Fruit fly (Drosophila melanogaster) whole organism, pupa: ENCODE results near the gene salr.

Source experiments
- CG10348 ChIP-seq: fragments of 200-800 bp; sonication (Bioruptor generic); IDR thresholded peaks from 2 replicates; pipeline ENCODE4 v1.3.6; 2022; ENCODE audit warnings: missing biosample characterization, missing genetic modification characterization
- CG12605 ChIP-seq: fragments of 200-800 bp; sonication (Bioruptor generic); IDR thresholded peaks from 2 replicates; pipeline ENCODE4 v1.3.6; 2022; ENCODE audit warnings: missing biosample characterization, missing genetic modification characterization
- CG13204 ChIP-seq: fragments of 200-800 bp; sonication (Bioruptor generic); optimal IDR thresholded peaks from 2 replicates; lab custom pipeline; 2018; ENCODE audit warnings: missing biosample characterization, mild to moderate bottlenecking, missing genetic modification characterization, moderate library complexity
- CG14655 ChIP-seq: fragments of 200-800 bp; sonication (Bioruptor generic); optimal IDR thresholded peaks from 3 replicates; lab custom pipeline; 2017; ENCODE audit warnings: mild to moderate bottlenecking, missing biosample characterization, missing genetic modification reagents, missing genetic modification characterization
- CG15710 ChIP-seq: fragments of 200-800 bp; sonication (Bioruptor generic); optimal IDR thresholded peaks from 2 replicates; lab custom pipeline; 2018; ENCODE audit warnings: missing biosample characterization, mild to moderate bottlenecking, missing genetic modification characterization, moderate library complexity
- CG17806 ChIP-seq: fragments of 200-800 bp; sonication (Bioruptor generic); optimal IDR thresholded peaks from 2 replicates; lab custom pipeline; 2018; ENCODE audit warnings: missing biosample characterization, mild to moderate bottlenecking, missing genetic modification characterization, moderate library complexity
- CG32121 ChIP-seq: fragments of 200-800 bp; sonication (Bioruptor generic); IDR thresholded peaks from 2 replicates; pipeline ENCODE4 v1.3.6; 2022; ENCODE audit warnings: missing biosample characterization, missing genetic modification characterization
- CG34367 ChIP-seq: fragments of 200-800 bp; sonication (Bioruptor generic); optimal IDR thresholded peaks from 2 replicates; lab custom pipeline; 2018; ENCODE audit warnings: missing biosample characterization, mild to moderate bottlenecking, missing genetic modification characterization
- CG4496 ChIP-seq: fragments of 200-800 bp; sonication (Bioruptor generic); IDR thresholded peaks from 3 replicates; pipeline ENCODE4 v1.3.6; 2022; ENCODE audit warnings: missing biosample characterization, missing genetic modification characterization
- CG8159 ChIP-seq: fragments of 200-800 bp; sonication (Bioruptor generic); optimal IDR thresholded peaks from 3 replicates; lab custom pipeline; 2018; ENCODE audit warnings: missing biosample characterization, mild to moderate bottlenecking, missing genetic modification characterization, moderate library complexity
- CG8301 ChIP-seq: fragments of 200-800 bp; sonication (Bioruptor generic); optimal IDR thresholded peaks from 2 replicates; lab custom pipeline; 2018; ENCODE audit warnings: missing biosample characterization, mild to moderate bottlenecking, missing genetic modification characterization
- CG9948 ChIP-seq: fragments of 200-800 bp; sonication (Bioruptor generic); optimal IDR thresholded peaks from 2 replicates; lab custom pipeline; 2018; ENCODE audit warnings: missing biosample characterization, mild to moderate bottlenecking, missing genetic modification characterization, moderate library complexity
- D1 ChIP-seq: fragments of 200-800 bp; sonication (Bioruptor generic); optimal IDR thresholded peaks from 2 replicates; lab custom pipeline; 2018; ENCODE audit warnings: missing biosample characterization, mild to moderate bottlenecking, missing genetic modification characterization, moderate library complexity
- EcR ChIP-seq: fragments of 200-800 bp; sonication (Bioruptor generic); optimal IDR thresholded peaks from 3 replicates; lab custom pipeline; 2019; ENCODE audit warnings: missing biosample characterization, missing genetic modification characterization, mild to moderate bottlenecking, moderate library complexity, missing genetic modification reagents
- Ets98B ChIP-seq: fragments of 200-800 bp; sonication (Bioruptor generic); IDR thresholded peaks from 2 replicates; pipeline ENCODE4 v1.3.6; 2022; ENCODE audit warnings: missing biosample characterization, missing genetic modification characterization
- Pif1A ChIP-seq: fragments of 200-800 bp; sonication (Bioruptor generic); optimal IDR thresholded peaks from 3 replicates; lab custom pipeline; 2016; ENCODE audit warnings: missing biosample characterization, missing genetic modification characterization
- Pif1B ChIP-seq: fragments of 200-800 bp; sonication (Bioruptor generic); optimal IDR thresholded peaks from 3 replicates; lab custom pipeline; 2016; ENCODE audit warnings: missing biosample characterization, missing genetic modification characterization
- Snoo ChIP-seq: fragments of 200-800 bp; sonication (Bioruptor generic); optimal IDR thresholded peaks from 3 replicates; lab custom pipeline; 2017; ENCODE audit warnings: missing biosample characterization, mild to moderate bottlenecking, missing genetic modification characterization, inconsistent platforms
- fd96Ca ChIP-seq: fragments of 200-800 bp; sonication (Bioruptor generic); IDR thresholded peaks from 3 replicates; pipeline ENCODE4 v1.3.6; 2022; ENCODE audit warnings: missing biosample characterization, missing genetic modification characterization
- gl ChIP-seq: fragments of 200-800 bp; sonication (Bioruptor generic); optimal IDR thresholded peaks from 2 replicates; lab custom pipeline; 2018; ENCODE audit warnings: missing biosample characterization, mild to moderate bottlenecking, missing genetic modification characterization
- rn ChIP-seq: fragments of 200-800 bp; sonication (Bioruptor generic); IDR thresholded peaks from 2 replicates; pipeline ENCODE4 v1.3.6; 2022; ENCODE audit warnings: missing biosample characterization, missing genetic modification characterization

The salr gene

DNA sequence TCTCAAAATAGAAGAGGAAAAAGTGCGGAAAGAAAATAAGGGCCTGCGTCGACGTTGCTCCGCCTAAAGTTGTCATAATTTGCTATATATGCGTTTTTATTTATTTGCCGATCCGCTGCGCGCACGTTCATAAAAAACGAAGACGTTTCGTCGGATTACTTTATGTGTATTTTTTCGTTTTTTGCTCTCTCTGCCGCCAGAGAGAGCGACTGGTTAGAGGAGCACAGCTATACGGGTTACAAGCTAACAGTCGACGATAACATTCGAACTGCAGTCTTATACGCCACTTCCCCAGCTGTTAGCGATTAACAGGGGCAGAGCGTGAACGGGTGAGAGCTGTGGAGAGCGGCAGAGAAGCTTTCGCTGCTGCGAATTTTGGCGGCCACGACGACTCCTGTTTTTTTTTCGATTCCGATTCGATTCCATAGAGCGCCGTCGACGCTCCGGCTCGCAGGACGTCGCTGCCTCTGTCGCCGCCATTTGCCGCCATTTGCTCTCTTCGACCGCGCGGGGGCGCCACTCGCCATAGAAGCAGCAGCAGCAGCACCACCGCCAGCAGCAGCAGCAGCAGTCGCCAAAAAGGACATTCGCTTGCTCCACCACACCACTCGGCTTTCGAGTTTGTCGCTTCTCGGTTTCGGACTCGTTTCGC, at the start of gene salr:
TSS of gene salr (plus strand) at position 426 of the 652 bp plus-strand sequence.
- TF ChIP-seq Pif1A (GFP tag; lab: Kevin White, UChicago) (peak; percentile 69), EcR (GFP tag; lab: Kevin White, UChicago) (no peak), Snoo (peak; percentile 64), rn (GFP tag; lab: Robert Waterston, UW) (peak; percentile 73; the same call in 1 of the 2 replicates), gl (tag; lab: Kevin White, UChicago) (peak; percentile 84), CG10348 (GFP tag; lab: Robert Waterston, UW) (no peak), Ets98B (GFP tag; lab: Robert Waterston, UW) (no peak), CG13204 (GFP tag; lab: Kevin White, UChicago) (no peak), CG9948 (tag; lab: Kevin White, UChicago) (peak; percentile 47), CG32121 (GFP tag; lab: Robert Waterston, UW) (peak; percentile 45; the same call in 1 of the 2 replicates), CG8159 (tag; lab: Kevin White, UChicago) (peak; percentile 68), CG12605 (GFP tag; lab: Robert Waterston, UW) (peak; percentile 89), fd96Ca (peak; percentile 79; the same call in 2 of the 3 replicates), Pif1B (GFP tag; lab: Kevin White, UChicago) (peak; percentile 16), CG15710 (no peak), CG34367 (tag; lab: Kevin White, UChicago) (peak; percentile 58), CG8301 (tag; lab: Kevin White, UChicago) (peak; percentile 42), CG14655 (GFP tag; lab: Kevin White, UChicago) (peak; percentile 61), CG17806 (tag; lab: Kevin White, UChicago) (peak; percentile 44), CG4496 (GFP tag; lab: Robert Waterston, UW) (no peak)

DNA sequence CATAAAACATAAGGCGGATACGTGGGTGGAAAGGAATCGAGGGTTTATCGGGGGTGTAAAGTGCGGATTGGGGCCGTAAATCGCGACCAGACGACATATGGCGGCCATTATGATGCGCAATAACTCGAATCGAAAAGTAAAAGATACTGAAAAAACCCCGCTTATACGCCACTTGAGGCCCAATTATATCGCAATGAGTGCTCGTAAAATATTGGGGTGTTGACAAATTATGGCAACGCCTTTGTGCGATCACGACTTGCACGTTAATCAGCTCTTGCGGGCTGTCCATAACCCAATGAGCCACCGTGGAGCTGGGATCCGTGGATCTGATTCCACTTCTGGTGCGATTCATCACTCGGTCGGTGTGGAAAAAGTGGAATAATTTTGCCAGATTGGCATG, 48.9 kb upstream of the salr start:
- TF ChIP-seq CG13204 (GFP tag; lab: Kevin White, UChicago), result no peak
- no peak for TF ChIP-seq Snoo
- no peak for TF ChIP-seq CG17806 (tag; lab: Kevin White, UChicago)
- TF ChIP-seq EcR (GFP tag; lab: Kevin White, UChicago), result no peak
- no peak for TF ChIP-seq Pif1B (GFP tag; lab: Kevin White, UChicago)
- no peak for TF ChIP-seq Pif1A (GFP tag; lab: Kevin White, UChicago)
- no peak for TF ChIP-seq CG8301 (tag; lab: Kevin White, UChicago)
- no peak for TF ChIP-seq Ets98B (GFP tag; lab: Robert Waterston, UW)
- TF ChIP-seq CG12605 (GFP tag; lab: Robert Waterston, UW), result no peak
- TF ChIP-seq rn (GFP tag; lab: Robert Waterston, UW), result no peak
- TF ChIP-seq fd96Ca, result no peak
- no peak for TF ChIP-seq D1 (tag; lab: Kevin White, UChicago)
- TF ChIP-seq CG14655 (GFP tag; lab: Kevin White, UChicago), result no peak
- no peak for TF ChIP-seq CG15710
- TF ChIP-seq CG10348 (GFP tag; lab: Robert Waterston, UW), result no peak
- TF ChIP-seq CG8159 (tag; lab: Kevin White, UChicago), result no peak
- TF ChIP-seq CG4496 (GFP tag; lab: Robert Waterston, UW), result no peak

DNA sequence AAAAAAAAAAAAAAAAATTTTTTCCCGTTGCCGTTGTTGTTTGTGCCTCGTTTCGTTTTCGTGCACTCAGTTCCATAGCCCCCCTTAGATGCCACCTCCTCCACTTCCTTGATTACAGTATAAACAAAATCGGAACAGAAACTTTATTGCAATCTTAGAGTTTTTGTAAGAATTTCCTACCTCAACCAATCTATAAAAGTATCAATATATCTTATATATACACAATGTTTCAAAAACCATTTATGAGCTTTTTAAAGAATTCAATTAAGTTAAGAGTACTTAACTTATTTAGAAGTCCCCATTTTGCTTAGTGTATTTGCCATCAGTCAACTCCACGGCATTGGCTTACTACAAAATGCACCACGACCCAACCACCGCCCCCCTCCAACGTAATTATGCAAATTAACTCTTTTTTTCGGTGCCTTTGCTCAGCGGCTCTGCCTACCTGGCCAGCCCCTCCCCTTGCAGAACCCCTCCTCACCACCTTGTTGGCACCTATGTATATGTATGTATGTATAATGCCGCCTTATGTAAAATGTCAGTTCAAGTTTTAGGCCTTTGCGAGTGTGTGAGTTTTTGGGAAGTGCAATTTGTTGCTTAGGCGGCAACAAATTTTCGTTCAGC, 40.9 kb upstream of the salr start:
- TF ChIP-seq CG8159 (tag; lab: Kevin White, UChicago) (no peak), CG9948 (tag; lab: Kevin White, UChicago) (no peak), gl (tag; lab: Kevin White, UChicago) (no peak), rn (GFP tag; lab: Robert Waterston, UW) (no peak), CG14655 (GFP tag; lab: Kevin White, UChicago) (no peak), CG34367 (tag; lab: Kevin White, UChicago) (no peak), CG10348 (GFP tag; lab: Robert Waterston, UW) (no peak), fd96Ca (no peak), Pif1B (GFP tag; lab: Kevin White, UChicago) (no peak), Snoo (no peak), CG8301 (tag; lab: Kevin White, UChicago) (no peak), Ets98B (GFP tag; lab: Robert Waterston, UW) (no peak), CG13204 (GFP tag; lab: Kevin White, UChicago) (no peak), CG17806 (tag; lab: Kevin White, UChicago) (no peak)

DNA sequence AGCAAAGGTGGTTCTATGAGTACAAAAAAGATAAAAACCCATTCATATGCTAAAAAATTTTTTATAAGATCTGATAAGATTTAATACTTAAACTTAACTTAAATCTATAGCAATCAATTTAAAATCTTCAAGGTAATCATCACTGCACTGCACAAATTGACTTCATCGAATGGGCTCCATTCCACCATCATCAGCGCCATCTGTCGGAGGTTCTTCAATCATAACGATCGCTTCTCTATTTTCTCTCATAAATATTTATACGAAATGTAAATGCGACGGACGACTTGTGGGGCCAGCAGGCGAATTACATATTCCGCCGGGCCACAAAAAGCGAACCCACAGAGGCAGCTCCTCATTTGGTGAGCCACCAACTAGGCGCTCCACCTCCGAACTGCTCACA, 40.2 kb upstream of the salr start:
- TF ChIP-seq Pif1B (GFP tag; lab: Kevin White, UChicago), result no peak
- TF ChIP-seq CG34367 (tag; lab: Kevin White, UChicago), result no peak
- no peak for TF ChIP-seq CG12605 (GFP tag; lab: Robert Waterston, UW)
- TF ChIP-seq D1 (tag; lab: Kevin White, UChicago), result no peak
- TF ChIP-seq, all 21 proteins: peak for 0

DNA sequence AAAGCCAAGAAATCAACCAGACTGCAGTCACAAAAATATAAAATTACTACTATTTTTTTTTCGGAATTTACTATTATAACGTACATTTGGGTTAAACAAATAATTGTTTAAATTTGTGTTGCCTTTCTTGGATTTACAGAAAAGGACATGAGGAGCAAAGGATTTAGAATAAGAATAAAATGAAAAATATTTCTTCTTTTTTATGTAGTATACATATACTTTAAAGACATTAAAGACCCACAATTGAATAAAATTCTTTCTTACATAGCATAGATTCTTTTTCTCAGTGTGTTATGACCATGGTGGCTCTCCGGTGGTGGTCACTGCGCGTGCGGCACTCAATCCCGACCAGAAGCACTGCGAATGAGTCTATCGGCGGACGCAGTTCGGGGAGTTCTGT, 39.5 kb upstream of the salr start:
- TF ChIP-seq CG15710 (peak; percentile 7), CG14655 (GFP tag; lab: Kevin White, UChicago) (peak; percentile 26), fd96Ca (no peak), CG8301 (tag; lab: Kevin White, UChicago) (peak; percentile 11)
